Worm (Caenorhabditis elegans) whole organism, early embryonic: ENCODE results near the gene F46G10.1.
A peak's percentile ranks its signal among the peaks of the same experiment; 100 is the strongest.

Experiments used
- B0310.2 ChIP-seq: sonication (generic microtip); optimal IDR thresholded peaks from 2 replicates; lab custom pipeline; 2016; ENCODE audit warnings: mild to moderate bottlenecking, missing genetic modification characterization, missing compliant biosample characterization
- F13C5.2 ChIP-seq: sonication (generic microtip); optimal IDR thresholded peaks from 2 replicates; lab custom pipeline; 2017; ENCODE audit warnings: mild to moderate bottlenecking, missing genetic modification characterization, inconsistent platforms, missing compliant biosample characterization
- aly-1 ChIP-seq: sonication (generic microtip); optimal IDR thresholded peaks from 2 replicates; lab custom pipeline; 2016; ENCODE audit warnings: missing genetic modification characterization, missing compliant biosample characterization
- ama-1 ChIP-seq: fragments of 150-350 bp; optimal IDR thresholded peaks from 2 replicates; lab custom pipeline; 2014
- ceh-13 ChIP-seq: fragments of 200-800 bp; sonication (Bioruptor generic); optimal IDR thresholded peaks from 2 replicates; lab custom pipeline; 2018; ENCODE audit warnings: mild to moderate bottlenecking, missing genetic modification characterization, missing compliant biosample characterization
- ceh-36 ChIP-seq: sonication (generic microtip); optimal IDR thresholded peaks from 2 replicates; lab custom pipeline; 2016; ENCODE audit warnings: missing genetic modification characterization, inconsistent platforms, missing compliant biosample characterization
- ets-7 ChIP-seq: sonication (generic microtip); optimal IDR thresholded peaks from 2 replicates; lab custom pipeline; 2016; ENCODE audit warnings: missing genotype, missing genetic modification characterization, missing compliant biosample characterization
- flt-1 ChIP-seq: fragments of 200-800 bp; sonication (Bioruptor generic); IDR thresholded peaks from 2 replicates; pipeline ENCODE4 v1.3.6; 2022; ENCODE audit warnings: missing genetic modification characterization, missing compliant biosample characterization
- hmbx-1 ChIP-seq: sonication (generic microtip); optimal IDR thresholded peaks from 2 replicates; lab custom pipeline; 2016; ENCODE audit warnings: mild to moderate bottlenecking, missing genetic modification characterization, missing compliant biosample characterization
- hmg-4 ChIP-seq: fragments of 200-800 bp; sonication (Bioruptor generic); optimal IDR thresholded peaks from 2 replicates; lab custom pipeline; 2018; ENCODE audit warnings: mild to moderate bottlenecking, missing genetic modification characterization, missing compliant biosample characterization
- hnd-1 ChIP-seq: sonication (generic microtip); optimal IDR thresholded peaks from 2 replicates; lab custom pipeline; 2016; ENCODE audit warnings: missing genetic modification characterization, missing compliant biosample characterization
- pes-1 ChIP-seq: fragments of 200-800 bp; sonication (Bioruptor generic); IDR thresholded peaks from 2 replicates; pipeline ENCODE4 v1.3.6; 2022; ENCODE audit warnings: missing genetic modification reagents, missing genetic modification characterization, missing compliant biosample characterization
- scrt-1 ChIP-seq: fragments of 200-800 bp; sonication (Bioruptor generic); IDR thresholded peaks from 2 replicates; pipeline ENCODE4 v1.3.6; 2022; ENCODE audit warnings: missing genetic modification characterization, missing compliant biosample characterization
- sea-1 ChIP-seq: fragments of 200-800 bp; sonication (Bioruptor generic); conservative IDR thresholded peaks from 2 replicates; pipeline ENCODE4 v1.3.6; 2022; ENCODE audit warnings: missing genetic modification characterization, missing compliant biosample characterization
- tbx-11 ChIP-seq: fragments of 200-800 bp; sonication (Bioruptor generic); IDR thresholded peaks from 2 replicates; pipeline ENCODE4 v1.3.6; 2022; ENCODE audit warnings: missing genetic modification characterization, missing compliant biosample characterization
- tbx-37 ChIP-seq: fragments of 200-800 bp; sonication (Bioruptor generic); conservative IDR thresholded peaks from 2 replicates; pipeline ENCODE4 v1.3.6; 2022; ENCODE audit warnings: missing genetic modification reagents, missing genetic modification characterization, missing compliant biosample characterization
- tra-4 ChIP-seq: sonication (generic microtip); optimal IDR thresholded peaks from 2 replicates; lab custom pipeline; 2017; ENCODE audit warnings: missing genetic modification characterization, missing compliant biosample characterization

Gene F46G10.1

ce11 chrX:13269586-13269985 is 42.0 kb downstream of the F46G10.1 start, which contains the start of gene cyp-14A2:
Gene cyp-14A2, minus strand, starts transcription at chrX:13269686.
- TF ChIP-seq tra-4 (tag; lab: Kevin White, UChicago) = no peak

ce11 chrX:13267230-13267629 is 44.3 kb downstream of the F46G10.1 start, which contains the start of gene cyp-14A1:
Gene cyp-14A1, minus strand, starts transcription at chrX:13267355.
- TF ChIP-seq F13C5.2 (no peak), pes-1 (GFP tag; lab: Robert Waterston, UW) (no peak), ama-1 (no peak), sea-1 (GFP tag; lab: Robert Waterston, UW) (no peak), B0310.2 (tag; lab: Kevin White, UChicago) (no peak), tbx-11 (GFP tag; lab: Robert Waterston, UW) (no peak), ets-7 (tag; lab: Kevin White, UChicago) (no peak), ceh-36 (tag; lab: Kevin White, UChicago) (no peak)

- TF ChIP-seq tbx-11 (GFP tag; lab: Robert Waterston, UW) = peak; percentile 85
- TF ChIP-seq ets-7 (tag; lab: Kevin White, UChicago) = peak; percentile 53
- TF ChIP-seq aly-1 (tag; lab: Kevin White, UChicago) = peak; percentile 65
- TF ChIP-seq hmg-4 = peak; percentile 82
- peak; percentile 88 for TF ChIP-seq tbx-37 (GFP tag; lab: Robert Waterston, UW)
- peak; percentile 88 for TF ChIP-seq scrt-1 (GFP tag; lab: Robert Waterston, UW)
- peak; percentile 57 for TF ChIP-seq hnd-1 (tag; lab: Kevin White, UChicago)
- TF ChIP-seq F13C5.2 = peak; percentile 83
- peak; percentile 22 for TF ChIP-seq tra-4 (tag; lab: Kevin White, UChicago)
- TF ChIP-seq flt-1 = peak; percentile 84
- TF ChIP-seq sea-1 (GFP tag; lab: Robert Waterston, UW) = peak; percentile 59
- peak; percentile 47 for TF ChIP-seq ceh-36 (tag; lab: Kevin White, UChicago)
- TF ChIP-seq B0310.2 (tag; lab: Kevin White, UChicago) = peak; percentile 64
- TF ChIP-seq pes-1 (GFP tag; lab: Robert Waterston, UW) = no peak; the same call in 1 of the 2 replicates
- TF ChIP-seq ceh-13 (GFP tag; lab: Kevin White, UChicago) = peak; percentile 65
- TF ChIP-seq hmbx-1 (tag; lab: Kevin White, UChicago) = peak; percentile 46
- no peak for TF ChIP-seq ama-1
Measured at ce11 chrX:13264550-13264949, 47.0 kb downstream of the F46G10.1 start.

- no peak for TF ChIP-seq tbx-37 (GFP tag; lab: Robert Waterston, UW)
- no peak for TF ChIP-seq F13C5.2
- TF ChIP-seq pes-1 (GFP tag; lab: Robert Waterston, UW) = no peak
- TF ChIP-seq flt-1 = no peak
- TF ChIP-seq B0310.2 (tag; lab: Kevin White, UChicago) = no peak
- TF ChIP-seq sea-1 (GFP tag; lab: Robert Waterston, UW) = no peak
- TF ChIP-seq ets-7 (tag; lab: Kevin White, UChicago) = no peak
- no peak for TF ChIP-seq ceh-36 (tag; lab: Kevin White, UChicago)
- TF ChIP-seq tra-4 (tag; lab: Kevin White, UChicago) = no peak
- no peak for TF ChIP-seq ama-1
- TF ChIP-seq scrt-1 (GFP tag; lab: Robert Waterston, UW) = no peak
- TF ChIP-seq hnd-1 (tag; lab: Kevin White, UChicago) = no peak
- no peak for TF ChIP-seq aly-1 (tag; lab: Kevin White, UChicago)
- no peak for TF ChIP-seq hmg-4
- no peak for TF ChIP-seq tbx-11 (GFP tag; lab: Robert Waterston, UW)
- TF ChIP-seq ceh-13 (GFP tag; lab: Kevin White, UChicago) = no peak
- no peak for TF ChIP-seq hmbx-1 (tag; lab: Kevin White, UChicago)
Measured at ce11 chrX:13262195-13262594, 49.4 kb downstream of the F46G10.1 start, which contains the start of gene K09A11.1. Gene K09A11.1, plus strand, starts transcription at chrX:13262495.

- 0 out of 2 replicates have a peak, but pooled peaks have one; percentile 8 for TF ChIP-seq pes-1 (GFP tag; lab: Robert Waterston, UW)
Measured at ce11 chrX:13261037-13261592, 50.4 kb downstream of the F46G10.1 start.
